Worm (Caenorhabditis elegans): ENCODE data around the gene best-16.

DNA sequence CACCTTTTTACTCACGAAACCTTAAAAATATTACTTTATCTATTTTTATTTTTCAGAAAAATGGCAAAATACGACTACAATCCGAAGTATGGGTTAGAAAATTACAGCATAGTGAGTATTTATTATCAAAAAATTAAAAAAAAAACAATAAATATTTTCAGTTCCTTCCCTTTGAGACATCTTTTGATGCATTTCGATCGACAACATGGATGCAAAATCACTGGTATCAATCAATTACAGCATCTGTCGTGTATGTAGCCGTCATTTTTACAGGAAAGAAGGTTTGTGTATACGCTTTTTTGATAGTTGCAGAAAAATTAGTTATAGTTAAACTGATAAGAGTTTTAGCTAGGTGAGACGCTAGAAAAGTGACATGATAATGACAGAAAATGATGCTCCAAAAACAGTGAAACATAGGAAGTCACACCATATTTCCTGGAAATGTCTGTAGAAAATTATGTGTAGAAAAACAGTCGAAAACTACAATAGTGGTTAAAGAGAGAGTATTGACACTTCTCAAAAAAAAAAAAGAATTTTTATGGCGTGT is 42.1 kb upstream of the best-16 start, which contains the start of gene elo-3:
- TF ChIP-seq blmp-1 (tag; optimal IDR thresholded peaks at IDR 0.05; ENCODE audit: insufficient read depth) (no peak), elt-1 (tag; optimal IDR thresholded peaks at IDR 0.05) (no peak), unc-55 (GFP tag; optimal IDR thresholded peaks at IDR 0.05) (no peak), elt-3 (tag; optimal IDR thresholded peaks at IDR 0.05) (no peak), nhr-6 (tag; optimal IDR thresholded peaks at IDR 0.05) (no peak), mdl-1 (tag; optimal IDR thresholded peaks at IDR 0.05) (no peak)
